Fruit fly (Drosophila melanogaster) whole organism, embryonic: ENCODE data around the gene qless.

Source experiments
- ATbp ChIP-seq: fragments of 200-800 bp; sonication (Bioruptor generic); optimal IDR thresholded peaks from 2 replicates; lab custom pipeline; 2017; ENCODE audit warnings: missing biosample characterization, mild to moderate bottlenecking, missing genetic modification characterization, missing genetic modification reagents
- Ada2b ChIP-seq: fragments of 200-800 bp; sonication (Bioruptor generic); IDR thresholded peaks from 2 replicates; pipeline ENCODE4 v1.3.6; 2022; ENCODE audit warnings: missing biosample characterization, missing genetic modification characterization
- CG10366 ChIP-seq: fragments of 200-800 bp; sonication (Bioruptor generic); IDR thresholded peaks from 2 replicates; pipeline ENCODE4 v1.3.6; 2022; ENCODE audit warnings: missing biosample characterization, missing genetic modification characterization
- CG12155 ChIP-seq: fragments of 200-800 bp; sonication (Bioruptor generic); optimal IDR thresholded peaks from 3 replicates; lab custom pipeline; 2016; ENCODE audit warnings: missing biosample characterization, missing genetic modification characterization
- CG14667 ChIP-seq: fragments of 200-800 bp; sonication (Bioruptor generic); IDR thresholded peaks from 2 replicates; pipeline ENCODE4 v1.3.6; 2022; ENCODE audit warnings: missing biosample characterization, missing genetic modification characterization
- CG16779 ChIP-seq: fragments of 200-800 bp; sonication (Bioruptor generic); IDR thresholded peaks from 2 replicates; pipeline ENCODE4 v1.3.6; 2022; ENCODE audit warnings: missing biosample characterization, missing genetic modification characterization
- CG18599 ChIP-seq: fragments of 200-800 bp; sonication (Bioruptor generic); optimal IDR thresholded peaks from 3 replicates; lab custom pipeline; 2017; ENCODE audit warnings: missing biosample characterization, missing genetic modification characterization, mild to moderate bottlenecking, moderate library complexity, missing genetic modification reagents
- CG18764 ChIP-seq: fragments of 200-800 bp; sonication (Bioruptor generic); optimal IDR thresholded peaks from 3 replicates; lab custom pipeline; 2016; ENCODE audit warnings: missing biosample characterization, missing genetic modification characterization
- CG2199 ChIP-seq: fragments of 200-800 bp; sonication (Bioruptor generic); IDR thresholded peaks from 3 replicates; pipeline ENCODE4 v1.3.6; 2022; ENCODE audit warnings: missing biosample characterization, missing genetic modification characterization
- CG30403 ChIP-seq: fragments of 200-800 bp; sonication (Bioruptor generic); optimal IDR thresholded peaks from 3 replicates; lab custom pipeline; 2016; ENCODE audit warnings: missing biosample characterization, missing genetic modification characterization
- CG34376 ChIP-seq: fragments of 200-800 bp; sonication (Bioruptor generic); optimal IDR thresholded peaks from 2 replicates; lab custom pipeline; 2018; ENCODE audit warnings: missing biosample characterization, mild to moderate bottlenecking, missing genetic modification characterization
- CG42726 ChIP-seq: fragments of 200-800 bp; sonication (Bioruptor generic); IDR thresholded peaks from 2 replicates; pipeline ENCODE4 v1.3.6; 2022; ENCODE audit warnings: missing biosample characterization, missing genetic modification characterization; ENCODE audit not compliant: partially characterized antibody
- CG4404 ChIP-seq: fragments of 200-800 bp; sonication (Bioruptor generic); IDR thresholded peaks from 2 replicates; pipeline ENCODE4 v1.3.6; 2022; ENCODE audit warnings: missing biosample characterization, missing genetic modification characterization
- CG6654 ChIP-seq: fragments of 200-800 bp; sonication (Bioruptor generic); optimal IDR thresholded peaks from 2 replicates; lab custom pipeline; 2017; ENCODE audit warnings: missing biosample characterization, mild to moderate bottlenecking, missing genetic modification characterization
- CG6791 ChIP-seq: fragments of 200-800 bp; sonication (Bioruptor generic); IDR thresholded peaks from 3 replicates; pipeline ENCODE4 v1.3.6; 2022; ENCODE audit warnings: missing biosample characterization, missing genetic modification characterization; ENCODE audit not compliant: partially characterized antibody
- CG6813 ChIP-seq: fragments of 200-800 bp; sonication (Bioruptor generic); optimal IDR thresholded peaks from 2 replicates; lab custom pipeline; 2017; ENCODE audit warnings: missing biosample characterization, missing genetic modification characterization, mild to moderate bottlenecking, moderate library complexity, missing genetic modification reagents
- Dp ChIP-seq: fragments of 200-800 bp; sonication (Bioruptor generic); optimal IDR thresholded peaks from 2 replicates; lab custom pipeline; 2018; ENCODE audit warnings: missing biosample characterization, mild to moderate bottlenecking, missing genetic modification characterization, moderate library complexity
- Drgx ChIP-seq: fragments of 200-800 bp; sonication (Bioruptor generic); IDR thresholded peaks from 2 replicates; pipeline ENCODE4 v1.3.6; 2022; ENCODE audit warnings: missing biosample characterization, missing genetic modification characterization
- Fer1 ChIP-seq: fragments of 200-800 bp; sonication (Bioruptor generic); optimal IDR thresholded peaks from 2 replicates; lab custom pipeline; 2017; ENCODE audit warnings: missing biosample characterization, mild to moderate bottlenecking, missing genetic modification characterization
- NC2α ChIP-seq: fragments of 200-800 bp; sonication (Bioruptor generic); optimal IDR thresholded peaks from 2 replicates; lab custom pipeline; 2016; ENCODE audit warnings: missing biosample characterization, missing genetic modification characterization
- NC2β ChIP-seq: fragments of 200-800 bp; sonication (Bioruptor generic); optimal IDR thresholded peaks from 2 replicates; lab custom pipeline; 2016; ENCODE audit warnings: missing biosample characterization, missing genetic modification characterization
- Nf-YC ChIP-seq: fragments of 200-800 bp; optimal IDR thresholded peaks from 3 replicates; lab custom pipeline; 2019; ENCODE audit warnings: missing biosample characterization, mild to moderate bottlenecking, missing genetic modification characterization, moderate library complexity
- Opbp ChIP-seq: fragments of 200-800 bp; sonication (Bioruptor generic); IDR thresholded peaks from 3 replicates; pipeline ENCODE4 v1.3.6; 2022; ENCODE audit warnings: missing biosample characterization, missing genetic modification characterization; ENCODE audit not compliant: partially characterized antibody
- Side ChIP-seq: fragments of 200-800 bp; sonication (Bioruptor generic); optimal IDR thresholded peaks from 2 replicates; lab custom pipeline; 2016; ENCODE audit warnings: missing biosample characterization, missing genetic modification characterization
- Ssrp ChIP-seq: fragments of 200-800 bp; sonication (Bioruptor generic); optimal IDR thresholded peaks from 2 replicates; lab custom pipeline; 2018; ENCODE audit warnings: missing biosample characterization, mild to moderate bottlenecking, missing genetic modification characterization, moderate library complexity
- Tbp ChIP-seq: fragments of >200 bp; optimal IDR thresholded peaks from 2 replicates; lab custom pipeline; 2018; ENCODE audit warnings: missing biosample characterization, missing genetic modification characterization
- ash1 ChIP-seq: fragments of 200-800 bp; sonication (Bioruptor generic); optimal IDR thresholded peaks from 2 replicates; lab custom pipeline; 2018; ENCODE audit warnings: missing biosample characterization, mild to moderate bottlenecking, missing genetic modification characterization
- btn ChIP-seq: fragments of 200-800 bp; sonication (Bioruptor generic); optimal IDR thresholded peaks from 2 replicates; lab custom pipeline; 2016; ENCODE audit warnings: missing biosample characterization, missing genetic modification characterization
- ken ChIP-seq: fragments of 200-800 bp; sonication (Bioruptor generic); IDR thresholded peaks from 3 replicates; pipeline ENCODE4 v1.3.6; 2022; ENCODE audit warnings: missing biosample characterization, missing genetic modification characterization
- klu ChIP-seq: fragments of 200-800 bp; sonication (Bioruptor generic); IDR thresholded peaks from 2 replicates; pipeline ENCODE4 v1.3.6; 2022; ENCODE audit warnings: missing biosample characterization, missing genetic modification characterization
- lov ChIP-seq, 2 experiments: fragments of 200-800 bp in 1 of 2; fragments of >200 bp in 1 of 2; sonication (Bioruptor generic) in 1 of 2; IDR thresholded peaks in 1 of 2; optimal IDR thresholded peaks in 1 of 2; 2 replicates in 1 of 2; 3 replicates in 1 of 2; pipeline versions ENCODE4 v1.3.6 to Lab custom; 2017 to 2022; ENCODE audit warnings: missing biosample characterization in 1 of 2, missing genetic modification characterization in 1 of 2
- luna ChIP-seq: fragments of 200-800 bp; sonication (Bioruptor generic); optimal IDR thresholded peaks from 2 replicates; lab custom pipeline; 2016; ENCODE audit warnings: missing biosample characterization, missing genetic modification characterization
- pan ChIP-seq, 4 experiments: fragments of >200 bp in 3 of 4; fragments of 200-800 bp in 1 of 4; sonication (Bioruptor generic) in 1 of 4; optimal IDR thresholded peaks in 3 of 4; IDR thresholded peaks in 1 of 4; 2 replicates each; pipeline versions ENCODE4 v1.3.6 to Lab custom; 2017 to 2022; ENCODE audit warnings: missing biosample characterization in 2 of 4, missing genetic modification characterization in 2 of 4, mixed read lengths in 1 of 4
- pita ChIP-seq: fragments of 200-800 bp; sonication (Bioruptor generic); optimal IDR thresholded peaks from 2 replicates; lab custom pipeline; 2017; ENCODE audit warnings: missing biosample characterization, mild to moderate bottlenecking, missing genetic modification characterization
- pzg ChIP-seq: fragments of 200-800 bp; sonication (Bioruptor generic); optimal IDR thresholded peaks from 3 replicates; lab custom pipeline; 2018; ENCODE audit warnings: missing biosample characterization, mild to moderate bottlenecking, missing genetic modification characterization, moderate library complexity
- repo ChIP-seq: fragments of 200-800 bp; sonication (Bioruptor generic); optimal IDR thresholded peaks from 2 replicates; lab custom pipeline; 2016; ENCODE audit warnings: missing biosample characterization, missing genetic modification characterization
- sens ChIP-seq: fragments of 200-800 bp; sonication (Bioruptor generic); peaks from one replicate; lab custom pipeline; 2016; ENCODE audit warnings: missing biosample characterization, missing genetic modification characterization
- slbo ChIP-seq: fragments of 200-800 bp; sonication (Bioruptor generic); IDR thresholded peaks from 2 replicates; pipeline ENCODE4 v1.3.6; 2022; ENCODE audit warnings: missing biosample characterization, missing genetic modification characterization
- so ChIP-seq: fragments of 200-800 bp; sonication (Bioruptor generic); IDR thresholded peaks from 3 replicates; pipeline ENCODE4 v1.3.6; 2022; ENCODE audit warnings: missing biosample characterization, missing genetic modification characterization
- twi ChIP-seq: fragments of 200-800 bp; optimal IDR thresholded peaks from 2 replicates; lab custom pipeline; 2019; ENCODE audit warnings: missing biosample characterization, mild to moderate bottlenecking, missing genetic modification characterization, moderate library complexity
- wor ChIP-seq: fragments of 200-800 bp; sonication (Bioruptor generic); IDR thresholded peaks from 2 replicates; pipeline ENCODE4 v1.3.6; 2022; ENCODE audit warnings: missing biosample characterization, missing genetic modification characterization

qless gene

dm6 chr3R:31240023-31240422 lies 12.4 kb downstream of the qless start (continued):
- TF ChIP-seq CG16779 (GFP tag; lab: Robert Waterston, UW), result no peak
- TF ChIP-seq ATbp (GFP tag; lab: Kevin White, UChicago), result peak; percentile 54
- no peak for TF ChIP-seq pzg (GFP tag; lab: Kevin White, UChicago)
- TF ChIP-seq twi (tag; lab: Kevin White, UChicago), result no peak
- no peak for TF ChIP-seq CG14667 (GFP tag; lab: Robert Waterston, UW)
- no peak for TF ChIP-seq NC2α (GFP tag; lab: Kevin White, UChicago)
- TF ChIP-seq, all 482 proteins: peak for 21

- no peak for TF ChIP-seq pan (optimal IDR thresholded peaks at IDR 0.05; lab: Kevin White, UChicago)
- TF ChIP-seq pan (GFP tag; optimal IDR thresholded peaks at IDR 0.05 in 1 of 2, IDR thresholded peaks at IDR 0.05 in 1 of 2), result peak in 1 of 2 experiments; percentile 8
- no peak for TF ChIP-seq CG30403 (GFP tag; lab: Kevin White, UChicago)
- peak; percentile 34 for TF ChIP-seq sens (GFP tag; lab: Kevin White, UChicago)
- TF ChIP-seq, all 482 proteins: peak for 2
Observed at dm6 chr3R:31235262-31235661, 17.1 kb downstream of the qless start, which contains the start of gene CG15564. CG15564 (minus strand) TSS chr3R:31235362.

- TF ChIP-seq NC2α (GFP tag; lab: Kevin White, UChicago), result no peak
- no peak for TF ChIP-seq NC2β
- no peak for TF ChIP-seq Dp
- no peak for TF ChIP-seq CG6791 (GFP tag; lab: Robert Waterston, UW)
- TF ChIP-seq CG18764 (GFP tag; lab: Kevin White, UChicago), result no peak
Observed at dm6 chr3R:31232236-31232635, 20.2 kb downstream of the qless start, which contains the start of gene CG15563. CG15563 (minus strand) TSS chr3R:31232336.

- TF ChIP-seq Opbp (GFP tag; lab: Robert Waterston, UW) (peak; percentile 11; the same call in 1 of the 3 replicates), btn (GFP tag; lab: Kevin White, UChicago) (no peak), CG6791 (GFP tag; lab: Robert Waterston, UW) (0 out of 3 replicates have a peak, but pooled peaks have one; percentile 40), CG6654 (GFP tag; lab: Kevin White, UChicago) (peak; percentile 98), CG12155 (GFP tag; lab: Kevin White, UChicago) (no peak), Tbp (GFP tag; lab: Kevin White, UChicago) (peak; percentile 8), Ssrp (peak; percentile 1), CG42726 (GFP tag; lab: Robert Waterston, UW) (0 out of 2 replicates have a peak, but pooled peaks have one; percentile 9), pita (GFP tag; lab: Kevin White, UChicago) (peak; percentile 8), CG2199 (GFP tag; lab: Robert Waterston, UW) (peak; percentile 75; the same call in 1 of the 3 replicates)
Observed at dm6 chr3R:31231134-31231533, 21.3 kb downstream of the qless start.

- TF ChIP-seq repo (GFP tag; lab: Kevin White, UChicago) (no peak), slbo (peak; percentile 15; the same call in 1 of the 2 replicates), so (GFP tag; lab: Robert Waterston, UW) (no peak), lov (optimal IDR thresholded peaks at IDR 0.05; lab: Kevin White, UChicago) (no peak), lov (GFP tag; IDR thresholded peaks at IDR 0.05; lab: Robert Waterston, UW) (no peak), CG34376 (GFP tag; lab: Kevin White, UChicago) (no peak), CG6813 (GFP tag; lab: Kevin White, UChicago) (no peak), Side (GFP tag; lab: Kevin White, UChicago) (no peak), klu (GFP tag; lab: Robert Waterston, UW) (no peak), Nf-YC (tag; lab: Kevin White, UChicago) (no peak), CG10366 (GFP tag; lab: Robert Waterston, UW) (peak; percentile 72), Ada2b (GFP tag; lab: Robert Waterston, UW) (no peak), ken (GFP tag; lab: Robert Waterston, UW) (no peak), wor (GFP tag; lab: Robert Waterston, UW) (no peak), ash1 (no peak), CG4404 (GFP tag; lab: Robert Waterston, UW) (no peak), CG18599 (no peak), Drgx (GFP tag; lab: Robert Waterston, UW) (peak; percentile 73), NC2β (no peak), luna (GFP tag; lab: Kevin White, UChicago) (no peak), Fer1 (GFP tag; lab: Kevin White, UChicago) (no peak)
Observed at dm6 chr3R:31225043-31225681, 27.2 kb downstream of the qless start.
